Fruit fly (Drosophila melanogaster) whole organism, prepupa: ENCODE results near the gene Dbp73D.

Source experiments
- Blimp-1 ChIP-seq: fragments of 200-800 bp; sonication (Bioruptor generic); optimal IDR thresholded peaks from 3 replicates; lab custom pipeline; 2017; ENCODE audit warnings: missing biosample characterization, missing genetic modification characterization, mild to moderate bottlenecking, moderate library complexity, missing genetic modification reagents
- CG10631 ChIP-seq: fragments of 200-800 bp; sonication (Bioruptor generic); optimal IDR thresholded peaks from 2 replicates; lab custom pipeline; 2016; ENCODE audit warnings: missing biosample characterization, missing genetic modification characterization
- CG10669 ChIP-seq: fragments of 200-800 bp; sonication (Bioruptor generic); optimal IDR thresholded peaks from 3 replicates; lab custom pipeline; 2018; ENCODE audit warnings: missing biosample characterization, mild to moderate bottlenecking, missing genetic modification characterization, moderate library complexity
- CG11294 ChIP-seq: fragments of 200-800 bp; sonication (Bioruptor generic); IDR thresholded peaks from 2 replicates; pipeline ENCODE4 v1.3.6; 2022; ENCODE audit warnings: missing biosample characterization, missing genetic modification characterization
- CG11762 ChIP-seq: fragments of 200-800 bp; sonication (Bioruptor generic); optimal IDR thresholded peaks from 3 replicates; lab custom pipeline; 2016; ENCODE audit warnings: missing biosample characterization, missing genetic modification characterization; ENCODE audit not compliant: insufficient read depth
- CG11902 ChIP-seq: fragments of 200-800 bp; sonication (Bioruptor generic); optimal IDR thresholded peaks from 3 replicates; lab custom pipeline; 2016; ENCODE audit warnings: missing biosample characterization, missing genetic modification characterization
- CG15336 ChIP-seq: fragments of 200-800 bp; sonication (Bioruptor generic); IDR thresholded peaks from 2 replicates; pipeline ENCODE4 v1.3.6; 2022; ENCODE audit warnings: missing biosample characterization, missing genetic modification characterization
- CG1621 ChIP-seq: fragments of 200-800 bp; sonication (Bioruptor generic); optimal IDR thresholded peaks from 3 replicates; lab custom pipeline; 2018; ENCODE audit warnings: missing biosample characterization, mild to moderate bottlenecking, missing genetic modification characterization
- CG31627 ChIP-seq: fragments of 200-800 bp; sonication (Bioruptor generic); optimal IDR thresholded peaks from 3 replicates; lab custom pipeline; 2016; ENCODE audit warnings: missing biosample characterization, missing genetic modification characterization
- CG32006 ChIP-seq: fragments of 200-800 bp; sonication (Bioruptor generic); optimal IDR thresholded peaks from 3 replicates; lab custom pipeline; 2017; ENCODE audit warnings: missing biosample characterization, mild to moderate bottlenecking, missing genetic modification characterization
- CG4318 ChIP-seq: fragments of 200-800 bp; sonication (Bioruptor generic); optimal IDR thresholded peaks from 3 replicates; lab custom pipeline; 2017; ENCODE audit warnings: missing biosample characterization, mild to moderate bottlenecking, missing genetic modification characterization
- CG6163 ChIP-seq: fragments of 200-800 bp; sonication (Bioruptor generic); IDR thresholded peaks from 3 replicates; pipeline ENCODE4 v1.3.6; 2022; ENCODE audit warnings: missing biosample characterization, missing genetic modification characterization
- CG6276 ChIP-seq: fragments of 200-800 bp; sonication (Bioruptor generic); optimal IDR thresholded peaks from 2 replicates; lab custom pipeline; 2017; ENCODE audit warnings: missing biosample characterization, mild to moderate bottlenecking, missing genetic modification characterization
- CG6792 ChIP-seq: fragments of 200-800 bp; sonication (Bioruptor generic); optimal IDR thresholded peaks from 3 replicates; lab custom pipeline; 2016; ENCODE audit warnings: missing biosample characterization, missing genetic modification characterization
- CG6854 ChIP-seq: fragments of 200-800 bp; sonication (Bioruptor generic); optimal IDR thresholded peaks from 2 replicates; lab custom pipeline; 2017; ENCODE audit warnings: missing biosample characterization, mild to moderate bottlenecking, missing genetic modification characterization
- CG7368 ChIP-seq: fragments of 200-800 bp; sonication (Bioruptor generic); optimal IDR thresholded peaks from 3 replicates; lab custom pipeline; 2016; ENCODE audit warnings: missing biosample characterization, missing genetic modification characterization
- CG8119 ChIP-seq: fragments of 200-800 bp; sonication (Bioruptor generic); IDR thresholded peaks from 3 replicates; pipeline ENCODE4 v1.3.6; 2022; ENCODE audit warnings: missing biosample characterization, missing genetic modification characterization
- CG8319 ChIP-seq: fragments of 200-800 bp; sonication (Bioruptor generic); optimal IDR thresholded peaks from 3 replicates; lab custom pipeline; 2016; ENCODE audit warnings: missing biosample characterization, missing genetic modification characterization
- CG8632 ChIP-seq: fragments of 200-800 bp; sonication (Bioruptor generic); optimal IDR thresholded peaks from 3 replicates; lab custom pipeline; 2016; ENCODE audit warnings: missing biosample characterization, missing genetic modification characterization
- CG9139 ChIP-seq: fragments of 200-800 bp; sonication (Bioruptor generic); optimal IDR thresholded peaks from 3 replicates; lab custom pipeline; 2017; ENCODE audit warnings: missing biosample characterization, mild to moderate bottlenecking, missing genetic modification characterization
- Eip75B ChIP-seq: fragments of 200-800 bp; sonication (Bioruptor generic); optimal IDR thresholded peaks from 3 replicates; lab custom pipeline; 2016; ENCODE audit warnings: missing biosample characterization, missing genetic modification characterization
- Eip78C ChIP-seq: fragments of 200-800 bp; sonication (Bioruptor generic); peaks from one replicate; lab custom pipeline; 2016; ENCODE audit warnings: missing biosample characterization, missing genetic modification characterization
- Eip93F ChIP-seq: fragments of 200-800 bp; sonication (Bioruptor generic); optimal IDR thresholded peaks from 2 replicates; lab custom pipeline; 2016; ENCODE audit warnings: missing biosample characterization, mild to moderate bottlenecking, missing genetic modification characterization
- Ets96B ChIP-seq: fragments of 200-800 bp; optimal IDR thresholded peaks from 2 replicates; lab custom pipeline; 2019; ENCODE audit warnings: missing biosample characterization, mild to moderate bottlenecking, missing genetic modification characterization, moderate library complexity
- Gug ChIP-seq: fragments of 200-800 bp; sonication (Bioruptor generic); IDR thresholded peaks from 2 replicates; pipeline ENCODE4 v1.3.6; 2022; ENCODE audit warnings: missing biosample characterization, missing genetic modification characterization
- Hr38 ChIP-seq: sonication (Bioruptor generic); optimal IDR thresholded peaks from 2 replicates; lab custom pipeline; 2016; ENCODE audit warnings: missing biosample characterization, missing genetic modification characterization
- Hr39 ChIP-seq: fragments of 200-800 bp; sonication (Bioruptor generic); optimal IDR thresholded peaks from 2 replicates; lab custom pipeline; 2016; ENCODE audit warnings: missing biosample characterization, missing genetic modification characterization
- Hr4 ChIP-seq: fragments of 200-800 bp; sonication (Bioruptor generic); optimal IDR thresholded peaks from 3 replicates; lab custom pipeline; 2016; ENCODE audit warnings: missing biosample characterization, missing genetic modification characterization
- Lpt ChIP-seq: fragments of 200-800 bp; sonication (Bioruptor generic); optimal IDR thresholded peaks from 3 replicates; lab custom pipeline; 2016; ENCODE audit warnings: missing biosample characterization, missing genetic modification characterization
- Met ChIP-seq: fragments of 200-800 bp; sonication (Bioruptor generic); optimal IDR thresholded peaks from 3 replicates; lab custom pipeline; 2016; ENCODE audit warnings: missing biosample characterization, missing genetic modification characterization
- OdsH ChIP-seq: fragments of 200-800 bp; sonication (Bioruptor generic); optimal IDR thresholded peaks from 3 replicates; lab custom pipeline; 2016; ENCODE audit warnings: missing biosample characterization, missing genetic modification characterization
- Sox102F ChIP-seq: fragments of 200-800 bp; sonication (Bioruptor generic); optimal IDR thresholded peaks from 2 replicates; lab custom pipeline; 2016; ENCODE audit warnings: missing biosample characterization, mild to moderate bottlenecking, missing genetic modification characterization
- Sox15 ChIP-seq: fragments of 200-800 bp; sonication (Bioruptor generic); optimal IDR thresholded peaks from 3 replicates; lab custom pipeline; 2016; ENCODE audit warnings: missing biosample characterization, missing genetic modification characterization
- achi ChIP-seq: fragments of 200-800 bp; sonication (Bioruptor generic); optimal IDR thresholded peaks from 3 replicates; lab custom pipeline; 2016; ENCODE audit warnings: missing biosample characterization, missing genetic modification characterization
- acj6 ChIP-seq: fragments of 200-800 bp; sonication (Bioruptor generic); optimal IDR thresholded peaks from 3 replicates; lab custom pipeline; 2016; ENCODE audit warnings: missing biosample characterization, missing genetic modification characterization
- cyc ChIP-seq: fragments of 200-800 bp; sonication (Bioruptor generic); optimal IDR thresholded peaks from 3 replicates; lab custom pipeline; 2016; ENCODE audit warnings: missing biosample characterization, missing genetic modification characterization
- dsx ChIP-seq: fragments of 200-800 bp; optimal IDR thresholded peaks from 3 replicates; lab custom pipeline; 2019; ENCODE audit warnings: missing biosample characterization, mild to moderate bottlenecking, missing genetic modification characterization, moderate library complexity; ENCODE audit not compliant: poor library complexity, severe bottlenecking
- eg ChIP-seq: fragments of 200-800 bp; sonication (Bioruptor generic); IDR thresholded peaks from 3 replicates; pipeline ENCODE4 v1.3.6; 2022; ENCODE audit warnings: missing biosample characterization, missing genetic modification characterization
- fd59A ChIP-seq: fragments of 200-800 bp; sonication (Bioruptor generic); optimal IDR thresholded peaks from 2 replicates; lab custom pipeline; 2017; ENCODE audit warnings: missing biosample characterization, mild to moderate bottlenecking, missing genetic modification characterization, missing genetic modification reagents
- fkh ChIP-seq: fragments of 200-800 bp; sonication (Bioruptor generic); optimal IDR thresholded peaks from 3 replicates; lab custom pipeline; 2017; ENCODE audit warnings: missing biosample characterization, mild to moderate bottlenecking, missing genetic modification characterization, moderate library complexity
- net ChIP-seq: fragments of 200-800 bp; sonication (Bioruptor generic); optimal IDR thresholded peaks from 3 replicates; lab custom pipeline; 2016; ENCODE audit warnings: missing biosample characterization, missing genetic modification characterization
- salr ChIP-seq, 2 experiments: fragments of 200-800 bp; sonication (Bioruptor generic); optimal IDR thresholded peaks; 3 replicates each; lab custom pipeline; 2016 to 2018; ENCODE audit warnings: missing biosample characterization in 2 of 2, missing genetic modification characterization in 2 of 2, mild to moderate bottlenecking in 1 of 2
- spab ChIP-seq: fragments of 200-800 bp; sonication (Bioruptor generic); optimal IDR thresholded peaks from 2 replicates; lab custom pipeline; 2017; ENCODE audit warnings: missing biosample characterization, mild to moderate bottlenecking, missing genetic modification characterization, missing genetic modification reagents
- svp ChIP-seq: fragments of 200-800 bp; sonication (Bioruptor generic); peaks from one replicate; lab custom pipeline; 2016; ENCODE audit warnings: missing biosample characterization, missing genetic modification characterization
- vri ChIP-seq: fragments of 200-800 bp; sonication (Bioruptor generic); optimal IDR thresholded peaks from 3 replicates; lab custom pipeline; 2016; ENCODE audit warnings: missing biosample characterization, mild to moderate bottlenecking, missing genetic modification characterization

Dbp73D gene

dm6 chr3L:16762203-16762997 lies 31.8 kb upstream of the Dbp73D start (continued):
- TF ChIP-seq CG32006 (peak; percentile 72), CG8319 (GFP tag; lab: Kevin White, UChicago) (no peak), CG7368 (GFP tag; lab: Kevin White, UChicago) (peak; percentile 33), OdsH (GFP tag; lab: Kevin White, UChicago) (peak; percentile 67), cyc (GFP tag; lab: Kevin White, UChicago) (no peak), CG6854 (no peak), dsx (GFP tag; lab: Kevin White, UChicago) (peak; percentile 69), CG6792 (peak; percentile 52), vri (no peak), CG8632 (peak; percentile 64), eg (GFP tag; lab: Robert Waterston, UW) (no peak), CG10669 (GFP tag; lab: Kevin White, UChicago) (peak; percentile 56), Eip93F (GFP tag; lab: Kevin White, UChicago) (no peak), acj6 (GFP tag; lab: Kevin White, UChicago) (peak; percentile 71), CG11762 (GFP tag; lab: Kevin White, UChicago) (peak; percentile 23), Sox102F (GFP tag; lab: Kevin White, UChicago) (peak; percentile 33), Lpt (GFP tag; lab: Kevin White, UChicago) (no peak), Gug (GFP tag; lab: Robert Waterston, UW) (no peak), fkh (GFP tag; lab: Kevin White, UChicago) (no peak), svp (GFP tag; lab: Kevin White, UChicago) (peak; percentile 71), fd59A (GFP tag; lab: Kevin White, UChicago) (peak; percentile 55), Sox15 (no peak), CG10631 (GFP tag; lab: Kevin White, UChicago) (peak; percentile 71), CG11902 (GFP tag; lab: Kevin White, UChicago) (no peak), CG15336 (GFP tag; lab: Robert Waterston, UW) (peak; percentile 76), Ets96B (peak; percentile 79), CG6163 (GFP tag; lab: Robert Waterston, UW) (peak; percentile 70; the same call in 2 of the 3 replicates), spab (GFP tag; lab: Kevin White, UChicago) (peak; percentile 56)

dm6 chr3L:16760274-16760673 lies 29.7 kb upstream of the Dbp73D start:
- peak; percentile 3 for TF ChIP-seq Hr4
- 0 out of 2 replicates have a peak, but pooled peaks have one; percentile 22 for TF ChIP-seq CG15336 (GFP tag; lab: Robert Waterston, UW)
- peak; percentile 11 for TF ChIP-seq OdsH (GFP tag; lab: Kevin White, UChicago)
- TF ChIP-seq CG8632, result no peak
- TF ChIP-seq Hr39 (GFP tag; lab: Kevin White, UChicago), result peak; percentile 12
- 0 out of 3 replicates have a peak, but pooled peaks have one; percentile 22 for TF ChIP-seq CG6163 (GFP tag; lab: Robert Waterston, UW)
- peak; percentile 27 for TF ChIP-seq acj6 (GFP tag; lab: Kevin White, UChicago)
- no peak for TF ChIP-seq CG8319 (GFP tag; lab: Kevin White, UChicago)
- TF ChIP-seq CG6276, result no peak
- 0 out of 3 replicates have a peak, but pooled peaks have one; percentile 19 for TF ChIP-seq CG8119 (GFP tag; lab: Robert Waterston, UW)
- TF ChIP-seq svp (GFP tag; lab: Kevin White, UChicago), result peak; percentile 37
- peak; percentile 29 for TF ChIP-seq CG32006
- TF ChIP-seq CG10631 (GFP tag; lab: Kevin White, UChicago), result peak; percentile 8

- peak; percentile 88 for TF ChIP-seq Eip78C
- TF ChIP-seq spab (GFP tag; lab: Kevin White, UChicago), result peak; percentile 27
- TF ChIP-seq salr (GFP tag; optimal IDR thresholded peaks at IDR 0.05; lab: Kevin White, UChicago), result peak in 1 of 2 experiments; percentile 1
- peak; percentile 57 for TF ChIP-seq Ets96B
- TF ChIP-seq vri, result no peak
- TF ChIP-seq Gug (GFP tag; lab: Robert Waterston, UW), result no peak
- TF ChIP-seq CG1621 (tag; lab: Kevin White, UChicago), result no peak
- TF ChIP-seq CG4318 (GFP tag; lab: Kevin White, UChicago), result peak; percentile 11
- no peak for TF ChIP-seq Hr38
- TF ChIP-seq CG9139 (GFP tag; lab: Kevin White, UChicago), result no peak
- TF ChIP-seq Eip75B (GFP tag; lab: Kevin White, UChicago), result peak; percentile 13
- TF ChIP-seq CG6854, result no peak
- TF ChIP-seq Met, result no peak
- no peak for TF ChIP-seq Blimp-1 (GFP tag; lab: Kevin White, UChicago)
- TF ChIP-seq achi (GFP tag; lab: Kevin White, UChicago), result peak; percentile 47
- TF ChIP-seq CG11762 (GFP tag; lab: Kevin White, UChicago), result no peak
- TF ChIP-seq CG31627 (GFP tag; lab: Kevin White, UChicago), result no peak
- TF ChIP-seq CG11294 (GFP tag; lab: Robert Waterston, UW), result no peak
- TF ChIP-seq CG6792, result no peak
- peak; percentile 49 for TF ChIP-seq Hr4
- peak; percentile 31 for TF ChIP-seq CG10631 (GFP tag; lab: Kevin White, UChicago)
- no peak for TF ChIP-seq net (GFP tag; lab: Kevin White, UChicago)
- no peak for TF ChIP-seq CG11902 (GFP tag; lab: Kevin White, UChicago)
Observed at dm6 chr3L:16759483-16759882, 28.9 kb upstream of the Dbp73D start.
